Fruit fly (Drosophila melanogaster) whole organism, embryonic: ENCODE data around the gene Dad1.

Experiments used
- CG10321 ChIP-seq: fragments of 200-800 bp; sonication (Bioruptor generic); IDR thresholded peaks from 2 replicates; pipeline ENCODE4 v1.3.6; 2022; ENCODE audit warnings: missing biosample characterization, missing genetic modification characterization
- CG12071 ChIP-seq: fragments of 200-800 bp; sonication (Bioruptor generic); optimal IDR thresholded peaks from 3 replicates; lab custom pipeline; 2018; ENCODE audit warnings: missing biosample characterization, mild to moderate bottlenecking, missing genetic modification characterization
- CG12155 ChIP-seq: fragments of 200-800 bp; sonication (Bioruptor generic); optimal IDR thresholded peaks from 3 replicates; lab custom pipeline; 2016; ENCODE audit warnings: missing biosample characterization, missing genetic modification characterization
- CG12236 ChIP-seq: fragments of 200-800 bp; sonication (Bioruptor generic); optimal IDR thresholded peaks from 2 replicates; lab custom pipeline; 2016; ENCODE audit warnings: missing biosample characterization, missing genetic modification characterization
- CG13894 ChIP-seq: fragments of 200-800 bp; sonication (Bioruptor generic); optimal IDR thresholded peaks from 3 replicates; lab custom pipeline; 2018; ENCODE audit warnings: missing biosample characterization, mild to moderate bottlenecking, missing genetic modification characterization, moderate library complexity
- CG15269 ChIP-seq: fragments of 200-800 bp; sonication (Bioruptor generic); optimal IDR thresholded peaks from 2 replicates; lab custom pipeline; 2018; ENCODE audit warnings: missing biosample characterization, mild to moderate bottlenecking, missing genetic modification characterization, moderate library complexity
- CG1647 ChIP-seq: fragments of 200-800 bp; sonication (Bioruptor generic); optimal IDR thresholded peaks from 3 replicates; lab custom pipeline; 2016; ENCODE audit warnings: missing biosample characterization, missing genetic modification characterization
- CG16779 ChIP-seq: fragments of 200-800 bp; sonication (Bioruptor generic); IDR thresholded peaks from 2 replicates; pipeline ENCODE4 v1.3.6; 2022; ENCODE audit warnings: missing biosample characterization, missing genetic modification characterization
- CG16813 ChIP-seq: fragments of 200-800 bp; sonication (Bioruptor generic); IDR thresholded peaks from 3 replicates; pipeline ENCODE4 v1.3.6; 2022; ENCODE audit warnings: missing biosample characterization, missing genetic modification characterization; ENCODE audit not compliant: partially characterized antibody
- CG17359 ChIP-seq: fragments of 200-800 bp; sonication (Bioruptor generic); optimal IDR thresholded peaks from 3 replicates; lab custom pipeline; 2018; ENCODE audit warnings: missing biosample characterization, mild to moderate bottlenecking, missing genetic modification characterization, moderate library complexity
- CG33213 ChIP-seq: fragments of 200-800 bp; sonication (Bioruptor generic); optimal IDR thresholded peaks from 3 replicates; lab custom pipeline; 2016; ENCODE audit warnings: missing biosample characterization, missing genetic modification characterization
- CG3726 ChIP-seq: fragments of 200-800 bp; sonication (Bioruptor generic); IDR thresholded peaks from 3 replicates; pipeline ENCODE4, ENCODE4 v1.3.6; 2022; ENCODE audit warnings: missing biosample characterization, missing genetic modification characterization
- CG4360 ChIP-seq: fragments of 200-800 bp; sonication (Bioruptor generic); IDR thresholded peaks from 2 replicates; pipeline ENCODE4 v1.3.6; 2022; ENCODE audit warnings: missing biosample characterization, missing genetic modification characterization
- CG6254 ChIP-seq: fragments of 200-800 bp; sonication (Bioruptor generic); optimal IDR thresholded peaks from 3 replicates; lab custom pipeline; 2017; ENCODE audit warnings: mild to moderate bottlenecking, missing biosample characterization, missing genetic modification reagents, missing genetic modification characterization
- CG6272 ChIP-seq: fragments of 200-800 bp; sonication (Bioruptor generic); IDR thresholded peaks from 2 replicates; pipeline ENCODE4 v1.3.6; 2022; ENCODE audit warnings: missing biosample characterization, missing genetic modification characterization
- CG6683 ChIP-seq: fragments of 200-800 bp; sonication (Bioruptor generic); optimal IDR thresholded peaks from 2 replicates; lab custom pipeline; 2017; ENCODE audit warnings: missing biosample characterization, mild to moderate bottlenecking, missing genetic modification characterization, missing genetic modification reagents
- CG8290 ChIP-seq, 3 experiments: fragments of 200-800 bp; sonication (Bioruptor generic); optimal IDR thresholded peaks; 2 replicates each; lab custom pipeline; 2016 to 2019; ENCODE audit warnings: missing biosample characterization in 3 of 3, missing genetic modification characterization in 3 of 3, mild to moderate bottlenecking in 2 of 3, moderate library complexity in 1 of 3
- CG8388 ChIP-seq: fragments of 200-800 bp; sonication (Bioruptor generic); optimal IDR thresholded peaks from 2 replicates; lab custom pipeline; 2019; ENCODE audit warnings: missing biosample characterization, mild to moderate bottlenecking, missing genetic modification characterization, moderate library complexity
- CG9932 ChIP-seq: fragments of 200-800 bp; sonication (Bioruptor generic); IDR thresholded peaks from 2 replicates; pipeline ENCODE4 v1.3.6; 2022; ENCODE audit warnings: missing biosample characterization, missing genetic modification characterization
- Hand ChIP-seq: fragments of 200-800 bp; sonication (Bioruptor generic); optimal IDR thresholded peaks from 2 replicates; lab custom pipeline; 2017; ENCODE audit warnings: mild to moderate bottlenecking, missing biosample characterization, missing genetic modification reagents, missing genetic modification characterization
- HmgD ChIP-seq: fragments of 200-800 bp; sonication (Bioruptor generic); optimal IDR thresholded peaks from 3 replicates; lab custom pipeline; 2016; ENCODE audit warnings: missing biosample characterization, missing genetic modification characterization
- Mad ChIP-seq: fragments of 200-800 bp; sonication (Bioruptor generic); optimal IDR thresholded peaks from 2 replicates; lab custom pipeline; 2016; ENCODE audit warnings: missing biosample characterization, missing genetic modification characterization
- Oli ChIP-seq: fragments of 200-800 bp; sonication (Bioruptor generic); optimal IDR thresholded peaks from 2 replicates; lab custom pipeline; 2018; ENCODE audit warnings: missing biosample characterization, mild to moderate bottlenecking, missing genetic modification characterization, moderate library complexity
- Six4 ChIP-seq: fragments of 200-800 bp; sonication (Bioruptor generic); optimal IDR thresholded peaks from 2 replicates; lab custom pipeline; 2016; ENCODE audit warnings: missing biosample characterization, missing genetic modification characterization
- Ssrp ChIP-seq: fragments of 200-800 bp; sonication (Bioruptor generic); optimal IDR thresholded peaks from 2 replicates; lab custom pipeline; 2018; ENCODE audit warnings: missing biosample characterization, mild to moderate bottlenecking, missing genetic modification characterization, moderate library complexity
- Stat92E ChIP-seq, 3 experiments: fragments of >200 bp in 2 of 3; fragments of 200-800 bp in 1 of 3; sonication (Bioruptor generic) in 1 of 3; optimal IDR thresholded peaks; 2 replicates each; lab custom pipeline; 2017 to 2019; ENCODE audit warnings: missing biosample characterization in 3 of 3, missing genetic modification characterization in 3 of 3, mild to moderate bottlenecking in 1 of 3, moderate library complexity in 1 of 3
- Xbp1 ChIP-seq: fragments of 200-800 bp; sonication (Bioruptor generic); optimal IDR thresholded peaks from 3 replicates; lab custom pipeline; 2016; ENCODE audit warnings: missing biosample characterization, mild to moderate bottlenecking, missing genetic modification characterization
- al ChIP-seq: fragments of 200-800 bp; sonication (Bioruptor generic); IDR thresholded peaks from 2 replicates; pipeline ENCODE4 v1.3.6; 2022; ENCODE audit warnings: missing biosample characterization, missing genetic modification characterization
- bab2 ChIP-seq: fragments of 200-800 bp; sonication (Bioruptor generic); optimal IDR thresholded peaks from 2 replicates; lab custom pipeline; 2016; ENCODE audit warnings: missing biosample characterization, missing genetic modification characterization
- br ChIP-seq: fragments of >200 bp; optimal IDR thresholded peaks from 2 replicates; lab custom pipeline; 2017
- chinmo ChIP-seq: fragments of 200-800 bp; sonication (Bioruptor generic); IDR thresholded peaks from 4 replicates; pipeline ENCODE4 v1.3.6; 2022; ENCODE audit warnings: missing biosample characterization, missing genetic modification characterization; ENCODE audit not compliant: partially characterized antibody
- dan ChIP-seq: fragments of 200-800 bp; sonication (Bioruptor generic); IDR thresholded peaks from 2 replicates; pipeline ENCODE4 v1.3.6; 2022; ENCODE audit warnings: missing biosample characterization, missing genetic modification characterization
- en ChIP-seq: fragments of 200-800 bp; sonication (Bioruptor generic); optimal IDR thresholded peaks from 2 replicates; lab custom pipeline; 2016; ENCODE audit warnings: missing biosample characterization, missing genetic modification characterization
- esg ChIP-seq: fragments of 200-800 bp; sonication (Bioruptor generic); conservative IDR thresholded peaks from 2 replicates; pipeline ENCODE4 v1.3.6; 2022; ENCODE audit warnings: missing biosample characterization, missing genetic modification characterization
- fd64A ChIP-seq: fragments of 200-800 bp; sonication (Bioruptor generic); optimal IDR thresholded peaks from 3 replicates; lab custom pipeline; 2018; ENCODE audit warnings: missing biosample characterization, mild to moderate bottlenecking, missing genetic modification characterization
- fru ChIP-seq: fragments of >200 bp; optimal IDR thresholded peaks from 2 replicates; lab custom pipeline; 2017
- gsb-n ChIP-seq: fragments of 200-800 bp; sonication (Bioruptor generic); optimal IDR thresholded peaks from 3 replicates; lab custom pipeline; 2018; ENCODE audit warnings: missing biosample characterization, mild to moderate bottlenecking, missing genetic modification characterization
- ham ChIP-seq: fragments of 200-800 bp; sonication (Bioruptor generic); IDR thresholded peaks from 2 replicates; pipeline ENCODE4 v1.3.6; 2022; ENCODE audit warnings: missing biosample characterization, missing genetic modification characterization
- hbn ChIP-seq: fragments of 200-800 bp; sonication (Bioruptor generic); IDR thresholded peaks from 2 replicates; pipeline ENCODE4 v1.3.6; 2022; ENCODE audit warnings: missing biosample characterization, missing genetic modification characterization; ENCODE audit not compliant: partially characterized antibody
- knrl ChIP-seq: fragments of 200-800 bp; sonication (Bioruptor generic); IDR thresholded peaks from 3 replicates; pipeline ENCODE4 v1.3.6; 2022; ENCODE audit warnings: missing biosample characterization, missing genetic modification characterization; ENCODE audit not compliant: partially characterized antibody
- lab ChIP-seq: fragments of 200-800 bp; sonication (Bioruptor generic); optimal IDR thresholded peaks from 3 replicates; lab custom pipeline; 2017; ENCODE audit warnings: missing biosample characterization, missing genetic modification characterization, mild to moderate bottlenecking, moderate library complexity, missing genetic modification reagents
- nau ChIP-seq: fragments of 200-800 bp; sonication (Bioruptor generic); optimal IDR thresholded peaks from 3 replicates; lab custom pipeline; 2017; ENCODE audit warnings: missing biosample characterization, mild to moderate bottlenecking, missing genetic modification characterization, missing genetic modification reagents
- peb ChIP-seq: fragments of 200-800 bp; sonication (Bioruptor generic); IDR thresholded peaks from 2 replicates; pipeline ENCODE4 v1.3.6; 2022; ENCODE audit warnings: missing biosample characterization, missing genetic modification characterization
- sob ChIP-seq: fragments of 200-800 bp; sonication (Bioruptor generic); IDR thresholded peaks from 2 replicates; pipeline ENCODE4 v1.3.6; 2022; ENCODE audit warnings: missing biosample characterization, missing genetic modification characterization
- sqz ChIP-seq: fragments of 200-800 bp; sonication (Bioruptor generic); optimal IDR thresholded peaks from 3 replicates; lab custom pipeline; 2018; ENCODE audit warnings: missing biosample characterization, mild to moderate bottlenecking, missing genetic modification characterization
- stc ChIP-seq: fragments of 200-800 bp; sonication (Bioruptor generic); IDR thresholded peaks from 2 replicates; pipeline ENCODE4 v1.3.6; 2022; ENCODE audit warnings: missing biosample characterization, missing genetic modification characterization
- unpg ChIP-seq: fragments of 200-800 bp; sonication (Bioruptor generic); optimal IDR thresholded peaks from 3 replicates; lab custom pipeline; 2018; ENCODE audit warnings: missing biosample characterization, mild to moderate bottlenecking, missing genetic modification characterization, moderate library complexity
- zf30C ChIP-seq: fragments of 200-800 bp; sonication (Bioruptor generic); optimal IDR thresholded peaks from 3 replicates; lab custom pipeline; 2018; ENCODE audit warnings: missing biosample characterization, mild to moderate bottlenecking, missing genetic modification characterization

Gene Dad1

dm6 chr2L:8403286-8404270, 19.6 kb upstream of the Dad1 start, which contains the start of gene emb (continued):
- TF ChIP-seq CG16779 (GFP tag; lab: Robert Waterston, UW) (no peak), CG12071 (GFP tag; lab: Kevin White, UChicago) (no peak), stc (GFP tag; lab: Robert Waterston, UW) (no peak), Stat92E (GFP tag; optimal IDR thresholded peaks at IDR 0.05; lab: Kevin White, UChicago) (no peak), esg (GFP tag; lab: Robert Waterston, UW) (no peak), Xbp1 (peak; percentile 45), unpg (GFP tag; lab: Kevin White, UChicago) (no peak), lab (GFP tag; lab: Kevin White, UChicago) (no peak), en (GFP tag; lab: Kevin White, UChicago) (no peak), fru (lab: Kevin White, UChicago) (no peak), CG13894 (tag; lab: Kevin White, UChicago) (no peak), CG6683 (GFP tag; lab: Kevin White, UChicago) (no peak), knrl (GFP tag; lab: Robert Waterston, UW) (peak; percentile 90), sqz (GFP tag; lab: Kevin White, UChicago) (peak; percentile 67), CG8388 (GFP tag; lab: Kevin White, UChicago) (peak; percentile 4), chinmo (GFP tag; lab: Robert Waterston, UW) (peak; percentile 98), zf30C (GFP tag; lab: Kevin White, UChicago) (no peak), Oli (tag; lab: Kevin White, UChicago) (no peak), CG33213 (GFP tag; lab: Kevin White, UChicago) (peak; percentile 89), CG8290 (GFP tag; optimal IDR thresholded peaks at IDR 0.05; lab: Kevin White, UChicago) (peak; percentile 95), CG8290 (tag; optimal IDR thresholded peaks at IDR 0.05; lab: Kevin White, UChicago) (peak in 1 of 2 experiments; percentile 93), CG4360 (GFP tag; lab: Robert Waterston, UW) (no peak), Ssrp (peak; percentile 33), CG16813 (GFP tag; lab: Robert Waterston, UW) (peak; percentile 97), CG10321 (GFP tag; lab: Robert Waterston, UW) (no peak), sob (GFP tag; lab: Robert Waterston, UW) (peak; percentile 57; the same call in 1 of the 2 replicates), CG9932 (peak; percentile 62), Six4 (GFP tag; lab: Kevin White, UChicago) (peak; percentile 46), CG6272 (GFP tag; lab: Robert Waterston, UW) (no peak), gsb-n (tag; lab: Kevin White, UChicago) (no peak), CG6254 (GFP tag; lab: Kevin White, UChicago) (no peak), br (lab: Kevin White, UChicago) (no peak), HmgD (GFP tag; lab: Kevin White, UChicago) (peak; percentile 90), ham (GFP tag; lab: Robert Waterston, UW) (no peak), peb (no peak), Mad (GFP tag; lab: Kevin White, UChicago) (peak; percentile 65), dan (no peak), hbn (GFP tag; lab: Robert Waterston, UW) (peak; percentile 80), al (GFP tag; lab: Robert Waterston, UW) (peak; percentile 37; the same call in 1 of the 2 replicates), CG12155 (GFP tag; lab: Kevin White, UChicago) (peak; percentile 28), CG3726 (GFP tag; lab: Robert Waterston, UW) (no peak), nau (GFP tag; lab: Kevin White, UChicago) (no peak), CG17359 (tag; lab: Kevin White, UChicago) (peak; percentile 19), fd64A (GFP tag; lab: Kevin White, UChicago) (peak; percentile 2), CG1647 (GFP tag; lab: Kevin White, UChicago) (peak; percentile 49), CG12236 (GFP tag; lab: Kevin White, UChicago) (peak; percentile 38), CG15269 (tag; lab: Kevin White, UChicago) (no peak), bab2 (GFP tag; lab: Kevin White, UChicago) (peak; percentile 43), Hand (GFP tag; lab: Kevin White, UChicago) (no peak)
